Worm (Caenorhabditis elegans) whole organism, L2 larva: ENCODE results near the gene otpl-5.
A peak's percentile ranks its signal among the peaks of the same experiment; 100 is the strongest.

Experiments used
- C34F6.9 ChIP-seq: fragments of 150-350 bp; optimal IDR thresholded peaks from 2 replicates; lab custom pipeline; 2014; ENCODE audit warnings: missing biosample characterization, missing genetic modification characterization
- F13H6.1 ChIP-seq: sonication (generic microtip); optimal IDR thresholded peaks from 2 replicates; lab custom pipeline; 2016; ENCODE audit warnings: missing genetic modification characterization, missing compliant biosample characterization
- R02D3.7 ChIP-seq: fragments of 150-350 bp; optimal IDR thresholded peaks from 2 replicates; lab custom pipeline; 2014; ENCODE audit warnings: missing biosample characterization, missing genetic modification characterization
- Y55F3AM.14 ChIP-seq: fragments of 200-800 bp; sonication (Bioruptor generic); optimal IDR thresholded peaks from 2 replicates; lab custom pipeline; 2018; ENCODE audit warnings: mild to moderate bottlenecking, missing genetic modification characterization, missing compliant biosample characterization
- ZK546.5 ChIP-seq: sonication (generic microtip); optimal IDR thresholded peaks from 2 replicates; lab custom pipeline; 2017; ENCODE audit warnings: missing biosample characterization, missing genetic modification characterization
- alr-1 ChIP-seq: fragments of 150-350 bp; optimal IDR thresholded peaks from 2 replicates; lab custom pipeline; 2014; ENCODE audit warnings: missing biosample characterization, missing genetic modification characterization
- aly-2 ChIP-seq: fragments of 150-350 bp; optimal IDR thresholded peaks from 2 replicates; lab custom pipeline; 2014; ENCODE audit warnings: missing biosample characterization, missing genetic modification characterization
- ama-1 ChIP-seq: fragments of 150-350 bp; optimal IDR thresholded peaks from 2 replicates; lab custom pipeline; 2018; ENCODE audit warnings: inconsistent platforms
- blmp-1 ChIP-seq: sonication (generic microtip); optimal IDR thresholded peaks from 2 replicates; lab custom pipeline; 2017; ENCODE audit warnings: missing genetic modification characterization, mild to moderate bottlenecking, missing compliant biosample characterization, antibody characterized with exemption, moderate library complexity; ENCODE audit not compliant: insufficient read depth
- ceh-82 ChIP-seq: fragments of 150-350 bp; optimal IDR thresholded peaks from 2 replicates; lab custom pipeline; 2014; ENCODE audit warnings: missing biosample characterization, missing genetic modification characterization
- crh-2 ChIP-seq: sonication (generic microtip); optimal IDR thresholded peaks from 2 replicates; lab custom pipeline; 2017; ENCODE audit warnings: missing biosample characterization, missing genetic modification characterization
- dmd-4 ChIP-seq: sonication (generic microtip); optimal IDR thresholded peaks from 2 replicates; lab custom pipeline; 2017; ENCODE audit warnings: missing biosample characterization, missing genetic modification characterization
- elt-1 ChIP-seq: fragments of 150-350 bp; optimal IDR thresholded peaks from 2 replicates; lab custom pipeline; 2014; ENCODE audit warnings: missing biosample characterization, missing genetic modification characterization
- elt-3 ChIP-seq: sonication (generic microtip); optimal IDR thresholded peaks from 2 replicates; lab custom pipeline; 2017; ENCODE audit warnings: missing biosample characterization, missing genetic modification characterization
- fos-1 ChIP-seq: fragments of 150-350 bp; optimal IDR thresholded peaks from 2 replicates; lab custom pipeline; 2014; ENCODE audit warnings: missing biosample characterization, missing genetic modification characterization
- gmeb-1 ChIP-seq: fragments of 150-350 bp; optimal IDR thresholded peaks from 2 replicates; lab custom pipeline; 2014; ENCODE audit warnings: missing biosample characterization, missing genetic modification characterization
- lin-13 ChIP-seq: fragments of 150-350 bp; optimal IDR thresholded peaks from 2 replicates; lab custom pipeline; 2014; ENCODE audit warnings: missing biosample characterization, missing genetic modification reagents, missing genetic modification characterization
- lsy-2 ChIP-seq, 2 experiments: fragments of 150-350 bp in 1 of 2; sonication (generic microtip) in 1 of 2; optimal IDR thresholded peaks; 2 replicates each; lab custom pipeline; 2014 to 2017; ENCODE audit warnings: missing biosample characterization in 2 of 2, missing genetic modification characterization in 2 of 2
- mbf-1 ChIP-seq: sonication (generic microtip); optimal IDR thresholded peaks from 2 replicates; lab custom pipeline; 2017; ENCODE audit warnings: missing biosample characterization, missing genetic modification characterization
- mdl-1 ChIP-seq, 2 experiments: fragments of 150-350 bp in 1 of 2; sonication (generic microtip) in 1 of 2; optimal IDR thresholded peaks; 2 replicates each; lab custom pipeline; 2017; ENCODE audit warnings: missing biosample characterization in 2 of 2, missing genetic modification characterization in 2 of 2
- nhr-10 ChIP-seq: sonication (generic microtip); optimal IDR thresholded peaks from 2 replicates; lab custom pipeline; 2017; ENCODE audit warnings: missing biosample characterization, missing genetic modification characterization
- nhr-11 ChIP-seq: fragments of 150-350 bp; optimal IDR thresholded peaks from 2 replicates; lab custom pipeline; 2014; ENCODE audit warnings: missing biosample characterization, missing genetic modification characterization
- nhr-12 ChIP-seq: fragments of 150-350 bp; optimal IDR thresholded peaks from 2 replicates; lab custom pipeline; 2014; ENCODE audit warnings: missing biosample characterization, missing genetic modification characterization
- nhr-129 ChIP-seq: fragments of 150-350 bp; optimal IDR thresholded peaks from 2 replicates; lab custom pipeline; 2014; ENCODE audit warnings: missing biosample characterization, missing genetic modification characterization
- nhr-21 ChIP-seq: fragments of 150-350 bp; optimal IDR thresholded peaks from 2 replicates; lab custom pipeline; 2014; ENCODE audit warnings: missing biosample characterization, missing genetic modification characterization
- nhr-237 ChIP-seq: fragments of 150-350 bp; optimal IDR thresholded peaks from 2 replicates; lab custom pipeline; 2014; ENCODE audit warnings: missing biosample characterization, missing genetic modification characterization
- nhr-25 ChIP-seq: fragments of 150-350 bp; sonication (generic microtip); optimal IDR thresholded peaks from 3 replicates; lab custom pipeline; 2014; ENCODE audit warnings: missing biosample characterization, missing genetic modification characterization
- nhr-6 ChIP-seq: fragments of 150-350 bp; optimal IDR thresholded peaks from 2 replicates; lab custom pipeline; 2014; ENCODE audit warnings: missing biosample characterization, missing genetic modification characterization
- nhr-77 ChIP-seq: fragments of 150-350 bp; optimal IDR thresholded peaks from 2 replicates; lab custom pipeline; 2014; ENCODE audit warnings: missing biosample characterization, missing genetic modification characterization
- skn-1 ChIP-seq: sonication (generic microtip); optimal IDR thresholded peaks from 2 replicates; lab custom pipeline; 2017; ENCODE audit warnings: missing biosample characterization, missing genetic modification characterization
- sma-3 ChIP-seq: sonication (generic microtip); optimal IDR thresholded peaks from 2 replicates; lab custom pipeline; 2016; ENCODE audit warnings: missing genetic modification reagents, missing genetic modification characterization, missing compliant biosample characterization
- sma-9 ChIP-seq, 2 experiments: fragments of 150-350 bp in 1 of 2; sonication (generic microtip) in 1 of 2; optimal IDR thresholded peaks; 2 replicates each; lab custom pipeline; 2014 to 2016; ENCODE audit warnings: missing genetic modification characterization in 2 of 2, mild to moderate bottlenecking in 1 of 2, missing biosample characterization in 1 of 2, missing compliant biosample characterization in 1 of 2, missing genetic modification reagents in 1 of 2, moderate library complexity in 1 of 2
- snpc-4 ChIP-seq: fragments of 150-350 bp; optimal IDR thresholded peaks from 2 replicates; lab custom pipeline; 2014; ENCODE audit warnings: missing biosample characterization, missing genetic modification characterization
- unc-39 ChIP-seq: fragments of 150-350 bp; optimal IDR thresholded peaks from 2 replicates; lab custom pipeline; 2014; ENCODE audit warnings: missing biosample characterization, missing genetic modification characterization
- unc-55 ChIP-seq: fragments of 150-350 bp; sonication (generic microtip); optimal IDR thresholded peaks from 3 replicates; lab custom pipeline; 2014; ENCODE audit warnings: missing biosample characterization, missing genetic modification reagents, missing genetic modification characterization
- unc-62 ChIP-seq: fragments of 150-350 bp; optimal IDR thresholded peaks from 2 replicates; lab custom pipeline; 2014; ENCODE audit warnings: missing biosample characterization, missing genetic modification reagents, missing genetic modification characterization
- zag-1 ChIP-seq: fragments of 150-350 bp; optimal IDR thresholded peaks from 2 replicates; lab custom pipeline; 2014; ENCODE audit warnings: missing biosample characterization, missing genetic modification characterization
- ztf-1 ChIP-seq: fragments of 200-800 bp; sonication (Bioruptor generic); conservative IDR thresholded peaks from 2 replicates; pipeline ENCODE4 v1.3.6; 2022; ENCODE audit warnings: missing genetic modification characterization, missing compliant biosample characterization
- ztf-11 ChIP-seq: sonication (generic microtip); optimal IDR thresholded peaks from 2 replicates; lab custom pipeline; 2017; ENCODE audit warnings: missing biosample characterization, missing genetic modification characterization
- ztf-4 ChIP-seq: fragments of 150-350 bp; optimal IDR thresholded peaks from 2 replicates; lab custom pipeline; 2014; ENCODE audit warnings: missing biosample characterization, missing genetic modification characterization

otpl-5 gene

DNA sequence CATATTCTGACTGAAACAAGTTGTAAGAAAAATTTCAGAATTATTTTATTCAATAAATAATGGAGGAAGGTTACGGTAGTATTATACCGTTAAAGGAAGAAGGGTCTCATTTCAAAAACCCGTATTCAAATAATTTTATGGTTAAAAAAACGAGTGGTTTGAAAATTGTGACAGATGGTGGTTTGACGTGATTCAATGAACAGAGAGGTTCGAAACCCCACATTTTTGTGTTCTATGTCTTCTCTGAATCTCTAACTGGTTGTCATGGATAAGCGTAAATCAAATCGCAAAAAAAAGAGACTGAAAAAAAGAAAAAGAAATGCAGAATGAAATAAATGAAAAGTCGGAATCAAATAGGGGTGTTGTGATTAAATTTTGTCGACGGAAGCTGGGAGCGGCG is 22.0 kb upstream of the otpl-5 start, which contains the start of gene ZK994.6:
Gene ZK994.6 (minus strand): TSS at position 101 of the 400 bp plus-strand sequence.
- TF ChIP-seq sma-9 (GFP tag; optimal IDR thresholded peaks at IDR 0.05; lab: Kevin White, UChicago) (no peak), sma-9 (tag; optimal IDR thresholded peaks at IDR 0.05; lab: Kevin White, UChicago) (no peak), nhr-12 (tag; lab: Kevin White, UChicago) (no peak), unc-39 (tag; lab: Kevin White, UChicago) (no peak), aly-2 (tag; lab: Kevin White, UChicago) (no peak), elt-1 (tag; lab: Kevin White, UChicago) (no peak), nhr-10 (no peak), lin-13 (GFP tag; lab: Kevin White, UChicago) (no peak), Y55F3AM.14 (GFP tag; lab: Kevin White, UChicago) (no peak), ZK546.5 (no peak), nhr-6 (tag; lab: Kevin White, UChicago) (no peak), R02D3.7 (tag; lab: Kevin White, UChicago) (no peak), ztf-4 (no peak), nhr-77 (no peak), elt-3 (tag; lab: Kevin White, UChicago) (no peak)

ce11 chrV:8513361-8513760 is 16.0 kb upstream of the otpl-5 start, which contains the start of gene F45F2.9:
Gene F45F2.9 (minus strand): TSS chrV:8513461.
- TF ChIP-seq lin-13 (GFP tag; lab: Kevin White, UChicago) (no peak), nhr-12 (tag; lab: Kevin White, UChicago) (no peak), ceh-82 (tag; lab: Kevin White, UChicago) (no peak), lsy-2 (tag; optimal IDR thresholded peaks at IDR 0.05; lab: Kevin White, UChicago) (no peak), nhr-6 (tag; lab: Kevin White, UChicago) (no peak), nhr-10 (no peak), nhr-11 (tag; lab: Kevin White, UChicago) (no peak), nhr-237 (tag; lab: Kevin White, UChicago) (no peak), fos-1 (tag; lab: Kevin White, UChicago) (no peak)

DNA sequence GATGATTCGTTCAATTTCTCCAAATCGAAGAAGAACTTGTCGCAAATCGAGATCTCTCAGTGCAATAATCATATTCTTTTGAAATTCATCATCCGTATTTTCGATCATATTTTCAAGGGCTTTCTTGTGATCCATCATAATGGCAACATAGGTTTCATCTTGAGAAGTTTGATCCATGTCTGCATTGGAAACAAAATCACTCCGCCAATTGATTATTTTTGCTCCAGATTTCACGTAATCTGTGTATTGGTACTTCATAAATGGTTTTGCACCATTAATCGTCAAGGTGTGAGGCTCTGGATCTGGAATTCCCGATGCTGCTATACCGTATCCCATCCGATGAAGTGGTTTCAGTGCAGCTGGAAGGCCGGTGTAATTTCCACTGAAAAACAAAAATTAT is 12.9 kb upstream of the otpl-5 start:
- TF ChIP-seq gmeb-1 = no peak
- TF ChIP-seq elt-3 (tag; lab: Kevin White, UChicago) = no peak
- no peak for TF ChIP-seq nhr-129 (tag; lab: Kevin White, UChicago)
- no peak for TF ChIP-seq nhr-237 (tag; lab: Kevin White, UChicago)
- TF ChIP-seq nhr-12 (tag; lab: Kevin White, UChicago) = no peak
- no peak for TF ChIP-seq dmd-4 (tag; lab: Kevin White, UChicago)
- TF ChIP-seq nhr-10 = no peak
- no peak for TF ChIP-seq aly-2 (tag; lab: Kevin White, UChicago)
- no peak for TF ChIP-seq C34F6.9 (tag; lab: Kevin White, UChicago)
- TF ChIP-seq crh-2 = no peak
- no peak for TF ChIP-seq elt-1 (tag; lab: Kevin White, UChicago)
- no peak for TF ChIP-seq unc-39 (tag; lab: Kevin White, UChicago)
- TF ChIP-seq snpc-4 (tag; lab: Kevin White, UChicago) = no peak
- no peak for TF ChIP-seq unc-62 (GFP tag; lab: Kevin White, UChicago)
- no peak for TF ChIP-seq mbf-1 (tag; lab: Kevin White, UChicago)
- no peak for TF ChIP-seq alr-1 (tag; lab: Kevin White, UChicago)
- no peak for TF ChIP-seq nhr-21 (tag; lab: Kevin White, UChicago)
- no peak for TF ChIP-seq zag-1
- TF ChIP-seq ama-1 = no peak

DNA sequence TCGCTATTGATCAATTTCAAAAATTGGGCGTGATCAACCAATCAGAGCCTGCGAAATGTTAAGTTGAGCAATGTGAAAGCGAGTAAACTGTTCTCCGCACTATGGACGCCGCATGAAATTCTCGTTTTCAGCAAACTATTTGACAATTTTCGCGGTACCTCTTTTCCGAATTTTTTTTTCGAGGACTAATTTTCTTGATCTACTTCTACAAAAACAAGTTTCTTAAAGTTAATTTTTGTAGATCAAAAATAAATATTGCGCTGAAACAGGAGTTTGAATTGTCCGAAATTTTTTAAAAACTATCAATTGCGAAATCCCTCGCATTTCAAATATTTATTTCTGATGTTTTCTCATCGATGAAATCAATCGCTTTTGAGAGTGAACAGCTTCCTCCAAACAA is 11.6 kb upstream of the otpl-5 start:
- no peak for TF ChIP-seq nhr-6 (tag; lab: Kevin White, UChicago)
- TF ChIP-seq nhr-11 (tag; lab: Kevin White, UChicago) = no peak
- TF ChIP-seq ztf-11 (tag; lab: Kevin White, UChicago) = no peak
- no peak for TF ChIP-seq gmeb-1
- no peak for TF ChIP-seq skn-1 (tag; lab: Kevin White, UChicago)
- TF ChIP-seq lsy-2 (tag; optimal IDR thresholded peaks at IDR 0.05; lab: Kevin White, UChicago) = no peak
- TF ChIP-seq nhr-25 (tag; lab: Kevin White, UChicago) = no peak

DNA sequence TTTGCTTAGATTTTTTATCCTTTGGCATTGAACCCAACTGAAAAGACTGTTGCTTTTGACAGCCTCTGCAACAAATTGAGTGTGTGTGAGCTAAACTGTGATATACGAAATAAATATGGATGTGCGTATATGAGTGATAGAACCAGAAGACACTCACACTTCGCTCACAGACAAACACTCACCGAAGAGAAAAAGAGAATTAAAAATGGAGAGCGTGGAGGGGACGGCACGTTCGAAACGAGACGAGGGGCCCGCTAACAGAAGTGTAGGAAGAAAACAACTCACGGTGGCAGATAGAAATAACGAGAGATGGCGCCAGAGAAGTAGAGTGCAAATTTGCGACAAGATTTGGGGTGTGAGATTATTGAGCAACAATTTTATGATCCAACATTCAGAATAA is 11.0 kb upstream of the otpl-5 start:
- TF ChIP-seq ztf-11 (tag; lab: Kevin White, UChicago) = no peak
- TF ChIP-seq lin-13 (GFP tag; lab: Kevin White, UChicago) = no peak
- TF ChIP-seq ztf-1 (GFP tag; lab: Robert Waterston, UW) = no peak
- no peak for TF ChIP-seq Y55F3AM.14 (GFP tag; lab: Kevin White, UChicago)
- peak; percentile 20 for TF ChIP-seq crh-2
- peak; percentile 53 for TF ChIP-seq C34F6.9 (tag; lab: Kevin White, UChicago)
- TF ChIP-seq ama-1 = no peak
- no peak for TF ChIP-seq ZK546.5
- TF ChIP-seq elt-1 (tag; lab: Kevin White, UChicago) = no peak
- TF ChIP-seq alr-1 (tag; lab: Kevin White, UChicago) = no peak
- TF ChIP-seq sma-9 (GFP tag; optimal IDR thresholded peaks at IDR 0.05; lab: Kevin White, UChicago) = peak; percentile 29
- no peak for TF ChIP-seq sma-9 (tag; optimal IDR thresholded peaks at IDR 0.05; lab: Kevin White, UChicago)
- no peak for TF ChIP-seq F13H6.1 (tag; lab: Kevin White, UChicago)
- peak in 1 of 2 experiments; percentile 38 for TF ChIP-seq mdl-1 (tag; optimal IDR thresholded peaks at IDR 0.05; lab: Kevin White, UChicago)
- no peak for TF ChIP-seq blmp-1 (tag; lab: Kevin White, UChicago)
- no peak for TF ChIP-seq sma-3
- TF ChIP-seq nhr-237 (tag; lab: Kevin White, UChicago) = no peak
- no peak for TF ChIP-seq gmeb-1
- peak; percentile 70 for TF ChIP-seq nhr-129 (tag; lab: Kevin White, UChicago)
- no peak for TF ChIP-seq nhr-10
- peak; percentile 19 for TF ChIP-seq fos-1 (tag; lab: Kevin White, UChicago)
- TF ChIP-seq ceh-82 (tag; lab: Kevin White, UChicago) = no peak
- TF ChIP-seq unc-55 (GFP tag; lab: Kevin White, UChicago) = peak; percentile 63
